Fruit fly (Drosophila melanogaster) whole organism, wandering third instar larva: ENCODE results near the gene CG14995.

Source experiments
- Abd-B ChIP-seq: fragments of >200 bp; optimal IDR thresholded peaks from 2 replicates; lab custom pipeline; 2017; ENCODE audit warnings: missing biosample characterization, missing genetic modification characterization
- CG9705 ChIP-seq: fragments of 200-800 bp; sonication (Bioruptor generic); optimal IDR thresholded peaks from 2 replicates; lab custom pipeline; 2018; ENCODE audit warnings: missing biosample characterization, mild to moderate bottlenecking, missing genetic modification characterization
- CrebA ChIP-seq: fragments of 200-800 bp; sonication (Bioruptor generic); optimal IDR thresholded peaks from 2 replicates; lab custom pipeline; 2016; ENCODE audit warnings: missing biosample characterization, mild to moderate bottlenecking, missing genetic modification characterization, borderline replicate concordance
- Dfd ChIP-seq: fragments of >200 bp; optimal IDR thresholded peaks from 2 replicates; lab custom pipeline; 2017; ENCODE audit warnings: missing biosample characterization, missing genetic modification characterization
- Dif ChIP-seq: fragments of 200-275, 200-300 bp; sonication (Bioruptor generic); optimal IDR thresholded peaks from 2 replicates; lab custom pipeline; 2018; ENCODE audit warnings: missing biosample characterization, missing genetic modification characterization; ENCODE audit not compliant: partially characterized antibody
- GATAd ChIP-seq: sonication (Bioruptor generic); optimal IDR thresholded peaks from 2 replicates; lab custom pipeline; 2016; ENCODE audit warnings: missing biosample characterization, missing genetic modification characterization
- Hnf4 ChIP-seq: fragments of 200-800 bp; sonication (Bioruptor generic); optimal IDR thresholded peaks from 2 replicates; lab custom pipeline; 2016; ENCODE audit warnings: missing biosample characterization, mild to moderate bottlenecking, missing genetic modification characterization
- Hr78 ChIP-seq: fragments of >200 bp; optimal IDR thresholded peaks from 2 replicates; lab custom pipeline; 2017; ENCODE audit warnings: missing biosample characterization, missing genetic modification characterization
- Hr83 ChIP-seq: fragments of 200-300 bp; sonication (Bioruptor generic); optimal IDR thresholded peaks from 2 replicates; lab custom pipeline; 2016; ENCODE audit warnings: missing biosample characterization, mild to moderate bottlenecking, missing genetic modification characterization, moderate library complexity; ENCODE audit not compliant: poor library complexity, severe bottlenecking
- Jra ChIP-seq: sonication (Bioruptor generic); optimal IDR thresholded peaks from 2 replicates; lab custom pipeline; 2016; ENCODE audit warnings: missing biosample characterization, missing genetic modification characterization
- Mio ChIP-seq: sonication (Bioruptor generic); optimal IDR thresholded peaks from 2 replicates; lab custom pipeline; 2016; ENCODE audit warnings: missing biosample characterization, missing genetic modification characterization
- N ChIP-seq: fragments of >200 bp; optimal IDR thresholded peaks from 2 replicates; lab custom pipeline; 2018; ENCODE audit warnings: missing biosample characterization, missing external identifiers, missing genetic modification characterization
- Rel ChIP-seq, 2 experiments: fragments of 200-800 bp; sonication (Bioruptor generic) in 1 of 2; optimal IDR thresholded peaks; 2 replicates in 1 of 2; 3 replicates in 1 of 2; lab custom pipeline; 2016 to 2019; ENCODE audit warnings: mild to moderate bottlenecking in 2 of 2, missing biosample characterization in 2 of 2, missing genetic modification characterization in 2 of 2, moderate library complexity in 1 of 2
- Sp1 ChIP-seq: fragments of 200-800 bp; sonication (Bioruptor generic); optimal IDR thresholded peaks from 3 replicates; lab custom pipeline; 2019; ENCODE audit warnings: missing biosample characterization, mild to moderate bottlenecking, missing genetic modification characterization, moderate library complexity
- Vsx2 ChIP-seq: fragments of 200-300, 225-300 bp; sonication (Bioruptor generic); optimal IDR thresholded peaks from 2 replicates; lab custom pipeline; 2018; ENCODE audit warnings: missing biosample characterization, missing genetic modification characterization; ENCODE audit not compliant: partially characterized antibody
- br ChIP-seq: fragments of 200-800 bp; sonication (Bioruptor generic); optimal IDR thresholded peaks from 2 replicates; lab custom pipeline; 2016; ENCODE audit warnings: missing biosample characterization, missing genetic modification characterization
- brk ChIP-seq: fragments of 200-800 bp; sonication (Bioruptor generic); optimal IDR thresholded peaks from 2 replicates; lab custom pipeline; 2016; ENCODE audit warnings: missing biosample characterization, mild to moderate bottlenecking, missing genetic modification characterization
- dsf ChIP-seq: sonication (Bioruptor generic); optimal IDR thresholded peaks from 2 replicates; lab custom pipeline; 2016; ENCODE audit warnings: missing biosample characterization, missing genetic modification characterization, borderline replicate concordance
- ey ChIP-seq: fragments of 200-800 bp; sonication (Bioruptor generic); optimal IDR thresholded peaks from 2 replicates; lab custom pipeline; 2016; ENCODE audit warnings: missing biosample characterization, missing genetic modification characterization
- foxo ChIP-seq, 2 experiments: fragments of 200-800 bp; sonication (Bioruptor generic); optimal IDR thresholded peaks; 2 replicates in 1 of 2; 3 replicates in 1 of 2; lab custom pipeline; 2016 to 2017; ENCODE audit warnings: missing biosample characterization in 2 of 2, missing genetic modification characterization in 2 of 2
- jim ChIP-seq: fragments of 175-275, 200-325 bp; sonication (Bioruptor generic); optimal IDR thresholded peaks from 2 replicates; lab custom pipeline; 2016; ENCODE audit warnings: missing biosample characterization, mild to moderate bottlenecking, missing genetic modification characterization
- lola ChIP-seq: fragments of >200 bp; optimal IDR thresholded peaks from 2 replicates; lab custom pipeline; 2017; ENCODE audit warnings: missing biosample characterization, missing genetic modification characterization
- pan ChIP-seq: fragments of >200 bp; optimal IDR thresholded peaks from 2 replicates; lab custom pipeline; 2017
- psq ChIP-seq: fragments of 200-800 bp; sonication (Bioruptor generic); optimal IDR thresholded peaks from 3 replicates; lab custom pipeline; 2017; ENCODE audit warnings: missing biosample characterization, mild to moderate bottlenecking, missing genetic modification characterization, moderate library complexity
- rgr ChIP-seq: fragments of 200-800 bp; sonication (Bioruptor generic); optimal IDR thresholded peaks from 3 replicates; lab custom pipeline; 2016; ENCODE audit warnings: missing biosample characterization, mild to moderate bottlenecking, missing genetic modification characterization
- sv ChIP-seq: fragments of 200-800 bp; sonication (Bioruptor generic); optimal IDR thresholded peaks from 3 replicates; lab custom pipeline; 2016; ENCODE audit warnings: missing biosample characterization, missing genetic modification characterization
- tai ChIP-seq: sonication (Bioruptor generic); optimal IDR thresholded peaks from 2 replicates; lab custom pipeline; 2016; ENCODE audit warnings: missing biosample characterization, missing genetic modification characterization
- woc ChIP-seq: sonication (Bioruptor generic); optimal IDR thresholded peaks from 2 replicates; lab custom pipeline; 2016; ENCODE audit warnings: missing biosample characterization, mild to moderate bottlenecking, missing genetic modification characterization

The CG14995 gene

DNA sequence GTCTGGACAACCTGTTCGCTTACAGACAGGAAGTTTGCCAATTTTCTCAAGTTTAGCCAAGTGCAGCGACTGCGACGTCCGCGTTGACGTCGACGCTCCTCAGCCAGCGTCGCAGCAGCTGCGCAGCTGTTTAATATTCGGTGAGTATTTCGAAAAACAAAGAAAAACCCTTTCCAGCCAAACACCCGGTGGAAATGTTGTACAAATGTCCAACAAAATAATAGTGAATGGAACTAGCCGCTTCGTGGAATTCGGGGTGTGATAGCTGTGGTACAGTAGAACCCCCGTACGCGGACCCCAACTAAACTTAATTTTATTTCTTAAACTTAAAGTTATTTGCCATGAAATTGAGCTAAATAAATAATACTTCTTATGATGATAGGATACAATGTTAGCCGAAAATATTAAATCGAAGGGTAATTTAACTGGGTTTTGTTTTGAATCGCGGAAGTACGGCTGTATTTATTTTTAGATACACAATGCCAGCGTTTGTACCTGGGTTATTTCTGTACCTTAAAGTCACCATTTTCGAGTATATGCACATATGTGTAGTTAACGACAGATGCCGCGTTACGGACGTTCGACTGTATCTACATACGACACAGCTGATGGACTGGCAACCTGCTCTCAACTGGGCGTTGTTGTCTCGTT, 5.9 kb upstream of the CG14995 start (continued):
- peak; percentile 27 for TF ChIP-seq psq

DNA sequence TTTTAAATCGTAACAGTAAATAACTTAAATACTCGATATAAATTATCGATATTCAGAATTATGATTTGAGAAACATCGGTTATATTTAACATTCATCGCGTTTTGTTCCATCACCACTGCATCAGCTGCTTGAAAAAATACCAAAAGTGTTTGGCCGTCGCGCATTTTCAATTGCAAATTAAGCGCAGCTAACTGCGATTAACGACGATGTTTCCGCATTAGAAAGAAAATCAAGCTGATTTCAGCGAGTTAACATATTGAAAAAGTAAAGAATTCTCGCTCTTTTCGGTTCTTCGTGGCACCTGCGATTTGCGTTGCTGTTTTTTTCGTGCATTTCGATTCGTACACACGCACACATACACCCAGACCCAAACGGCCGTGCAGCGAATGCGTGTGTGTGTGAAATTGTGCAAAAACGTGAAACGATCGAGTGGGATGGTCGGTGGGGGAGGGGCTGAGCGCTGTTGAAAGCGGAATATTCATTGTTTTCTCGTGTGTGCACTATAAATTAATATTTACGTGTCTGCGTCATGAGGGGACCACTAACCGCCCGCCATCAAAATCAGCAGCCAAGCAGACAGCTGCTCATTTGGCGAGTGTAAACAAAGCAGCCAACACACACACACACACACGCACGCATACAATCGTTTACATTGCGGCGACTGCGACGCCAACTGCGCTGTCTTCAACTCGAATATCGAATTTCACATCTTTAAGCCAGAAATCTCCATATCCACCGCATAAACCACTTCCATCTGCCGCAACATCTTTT, 5.2 kb upstream of the CG14995 start, which contains the start of gene Ack:
Ack (plus strand) TSS at position 115 of the 772 bp plus-strand sequence.
- TF ChIP-seq foxo (GFP tag; optimal IDR thresholded peaks at IDR 0.05; lab: Kevin White, UChicago) = no peak
- no peak for TF ChIP-seq Hr83 (GFP tag; lab: Kevin White, UChicago)
- TF ChIP-seq Hr78 = peak; percentile 35
- no peak for TF ChIP-seq rgr (GFP tag; lab: Kevin White, UChicago)
- peak; percentile 72 for TF ChIP-seq N (GFP tag; lab: Kevin White, UChicago)

DNA sequence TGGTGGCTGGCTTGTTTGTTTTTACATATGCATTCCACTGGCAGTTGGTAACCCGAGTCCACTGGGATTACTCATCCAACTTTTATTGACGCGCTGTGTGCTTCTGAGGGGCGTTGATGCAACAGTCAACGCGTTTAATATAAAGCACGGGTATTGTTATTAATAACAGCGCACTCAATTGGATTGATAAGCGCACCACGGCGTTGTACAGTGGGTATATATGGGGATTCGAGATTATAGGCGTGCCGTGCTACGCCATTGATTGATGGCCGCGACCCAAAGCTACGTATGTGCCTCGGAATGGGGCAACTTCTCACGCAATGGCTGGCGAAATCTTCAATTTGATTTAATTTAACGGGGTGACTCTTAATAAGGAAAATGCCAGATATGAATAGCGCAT, 4.1 kb upstream of the CG14995 start:
- no peak for TF ChIP-seq ey (GFP tag; lab: Kevin White, UChicago)
- peak; percentile 32 for TF ChIP-seq Rel (GFP tag; optimal IDR thresholded peaks at IDR 0.05; lab: Kevin White, UChicago)
- TF ChIP-seq Rel (tag; optimal IDR thresholded peaks at IDR 0.05; lab: Kevin White, UChicago) = peak; percentile 6
- TF ChIP-seq Jra = peak; percentile 42

dm6 chr3L:4103258-4104247, 497 bp upstream of the CG14995 start, which contains the start of gene Fit1:
Gene Fit1 (plus strand): TSS chr3L:4103564.
- TF ChIP-seq br (peak; percentile 23), Rel (GFP tag; optimal IDR thresholded peaks at IDR 0.05; lab: Kevin White, UChicago) (no peak), Rel (tag; optimal IDR thresholded peaks at IDR 0.05; lab: Kevin White, UChicago) (peak; percentile 55), brk (no peak), tai (GFP tag; lab: Kevin White, UChicago) (no peak), Sp1 (GFP tag; lab: Kevin White, UChicago) (peak; percentile 12), pan (lab: Kevin White, UChicago) (no peak), psq (no peak)

DNA sequence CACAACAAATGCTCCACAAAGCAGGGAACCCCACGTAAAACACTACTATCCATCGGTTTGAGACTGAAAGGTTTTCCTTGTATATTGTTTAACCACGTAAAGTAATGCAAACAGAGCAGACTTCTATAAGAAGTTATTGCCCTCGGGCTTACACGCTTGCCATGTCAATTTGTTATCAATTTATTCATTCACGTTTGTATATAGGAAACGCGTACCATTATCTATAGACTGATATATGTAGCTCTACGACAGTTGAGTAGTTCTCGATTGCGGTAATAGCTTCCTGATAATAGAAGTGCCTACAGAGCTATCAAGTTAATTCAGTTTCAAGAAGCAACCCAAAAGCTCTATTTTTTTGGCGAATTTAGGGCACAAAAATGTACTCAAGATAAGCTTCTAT, 3.9 kb downstream of the CG14995 start:
- TF ChIP-seq Dfd (GFP tag; lab: Kevin White, UChicago) (no peak), woc (GFP tag; lab: Kevin White, UChicago) (no peak), Hnf4 (no peak), GATAd (GFP tag; lab: Kevin White, UChicago) (no peak), Abd-B (no peak), CG9705 (no peak), brk (no peak), CrebA (GFP tag; lab: Kevin White, UChicago) (no peak), rgr (GFP tag; lab: Kevin White, UChicago) (no peak), jim (GFP tag; lab: Kevin White, UChicago) (no peak), lola (no peak), Vsx2 (no peak), Sp1 (GFP tag; lab: Kevin White, UChicago) (no peak), sv (GFP tag; lab: Kevin White, UChicago) (no peak), dsf (GFP tag; lab: Kevin White, UChicago) (no peak), Hr83 (GFP tag; lab: Kevin White, UChicago) (no peak), tai (GFP tag; lab: Kevin White, UChicago) (no peak), Mio (GFP tag; lab: Kevin White, UChicago) (no peak), Dif (no peak)
